Worm (Caenorhabditis elegans): ENCODE results near the gene ZK666.2.

ZK666.2 gene

DNA sequence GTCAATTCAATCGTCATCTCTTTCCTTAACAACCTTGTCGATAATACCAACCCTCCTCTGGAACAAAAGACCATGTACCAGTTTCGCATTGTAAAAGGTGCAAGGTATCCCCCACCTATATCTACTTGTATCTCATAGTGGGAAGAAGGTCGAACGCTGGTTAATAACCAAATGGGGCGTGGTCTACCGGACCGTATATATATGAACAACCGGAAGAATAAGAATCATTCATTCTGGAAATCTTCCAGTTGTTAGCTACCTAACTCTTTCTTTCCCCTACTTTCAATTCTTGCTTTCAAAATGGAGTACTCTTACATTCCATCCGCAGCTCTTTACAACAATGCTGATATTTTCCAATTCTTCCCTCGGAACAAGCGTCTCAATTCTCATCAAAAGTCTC is 10.5 kb downstream of the ZK666.2 start, which contains the start of gene ZK673.5:
Gene ZK673.5, plus strand, starts transcription at position 301 of the 400 bp plus-strand sequence.
- no peak for TF ChIP-seq unc-120 (tag; optimal IDR thresholded peaks at IDR 0.05; ENCODE audit: poor library complexity, severe bottlenecking)
- TF ChIP-seq ztf-11 (tag; optimal IDR thresholded peaks at IDR 0.05), result no peak
- TF ChIP-seq ces-1 (GFP tag; optimal IDR thresholded peaks at IDR 0.05), result no peak
- TF ChIP-seq ceh-39 (tag; optimal IDR thresholded peaks at IDR 0.05), result no peak
- no peak for TF ChIP-seq lin-13 (tag; optimal IDR thresholded peaks at IDR 0.05)
- TF ChIP-seq lsy-2 (tag; optimal IDR thresholded peaks at IDR 0.05), result no peak
- TF ChIP-seq nhr-237 (tag; optimal IDR thresholded peaks at IDR 0.05), result no peak
- TF ChIP-seq ceh-43 (GFP tag; optimal IDR thresholded peaks at IDR 0.05), result no peak
- no peak for TF ChIP-seq elt-1 (tag; optimal IDR thresholded peaks at IDR 0.05; ENCODE audit: borderline replicate concordance, insufficient read depth)

DNA sequence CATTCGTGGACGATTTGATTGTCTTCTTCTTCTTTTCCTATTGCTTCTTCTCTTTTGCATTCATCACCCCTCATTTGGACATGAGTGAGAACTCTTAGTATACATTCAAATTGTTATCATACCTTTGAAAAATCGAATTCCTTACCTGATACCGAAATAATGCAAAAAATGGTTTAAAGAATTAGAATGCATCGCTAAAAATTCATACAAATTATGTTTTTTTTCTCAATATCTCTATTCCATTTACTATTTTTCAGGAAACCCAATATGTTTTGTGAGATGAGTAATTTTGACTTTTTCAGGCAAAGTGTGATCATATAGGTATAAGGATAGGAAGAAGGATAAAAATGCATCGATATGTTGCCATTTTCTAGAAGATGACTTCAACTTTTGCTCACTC is 14.7 kb downstream of the ZK666.2 start, which contains the start of gene ZK673.11:
Gene ZK673.11, plus strand, starts transcription at position 301 of the 400 bp plus-strand sequence.
- TF ChIP-seq tbx-8 (GFP tag; optimal IDR thresholded peaks at IDR 0.05), result no peak
- TF ChIP-seq nhr-76 (tag; optimal IDR thresholded peaks at IDR 0.05), result no peak

DNA sequence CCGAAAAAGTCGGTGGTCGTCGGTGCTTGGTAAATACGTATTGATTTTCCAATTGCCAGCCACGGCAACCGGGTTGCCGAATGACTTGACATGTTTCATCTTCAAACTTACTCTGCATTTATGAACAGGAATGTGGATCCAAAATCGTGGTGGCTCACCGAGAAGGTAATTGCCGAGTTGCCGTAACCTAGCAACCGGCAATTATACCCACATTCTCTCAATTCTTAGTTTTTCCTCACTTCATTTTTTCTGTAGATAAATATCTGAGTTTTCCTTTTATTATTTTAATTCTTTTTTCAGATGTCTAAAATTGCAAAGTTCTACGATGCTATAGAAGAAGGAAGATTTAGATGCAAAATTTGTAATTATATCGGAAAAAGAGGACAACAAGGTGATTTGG is 19.1 kb downstream of the ZK666.2 start, which contains the start of gene ZK673.4:
Gene ZK673.4, plus strand, starts transcription at position 301 of the 400 bp plus-strand sequence.
- TF ChIP-seq unc-62 (GFP tag; optimal IDR thresholded peaks at IDR 0.05), result no peak

DNA sequence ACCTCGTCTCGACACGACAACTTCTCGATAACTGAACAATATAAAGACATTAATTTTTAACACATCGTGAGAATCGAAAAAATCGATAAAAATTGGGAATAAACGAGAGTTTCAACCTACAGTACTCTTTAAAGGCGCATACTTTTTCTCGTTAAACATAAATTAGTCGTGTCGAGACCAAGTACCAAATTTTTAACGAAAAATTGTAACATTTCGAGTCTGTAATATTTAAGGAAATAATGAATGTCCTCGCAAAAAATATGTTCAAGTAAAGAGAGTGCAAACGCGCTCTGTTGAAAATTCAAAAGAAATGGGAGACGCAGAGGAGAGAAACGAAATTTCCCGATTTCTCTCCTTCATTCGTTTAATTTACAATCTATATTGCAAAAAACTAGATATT is 21.4 kb downstream of the ZK666.2 start:
- peak; percentile 27 for TF ChIP-seq mep-1 (tag; optimal IDR thresholded peaks at IDR 0.05)
- no peak for TF ChIP-seq M03D4.4 (tag; optimal IDR thresholded peaks at IDR 0.05)

DNA sequence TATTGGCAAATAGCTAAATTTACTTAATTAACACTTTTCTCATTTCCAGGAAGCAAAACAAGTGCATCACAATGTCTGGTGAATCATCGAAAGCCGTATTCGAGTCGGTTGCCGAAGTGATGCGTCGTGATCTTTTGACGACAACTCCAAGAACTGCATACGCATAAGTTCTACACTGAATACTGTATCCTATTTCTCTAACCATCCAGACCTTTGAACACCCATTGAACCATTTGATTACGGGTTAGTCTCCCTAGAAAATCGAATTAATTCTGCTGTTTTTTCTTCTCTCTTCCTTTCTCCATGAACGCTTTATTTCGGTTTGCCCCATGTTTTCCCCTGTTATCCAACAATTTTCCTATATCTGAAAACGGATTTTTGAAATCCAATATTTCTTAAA is 22.0 kb downstream of the ZK666.2 start, which contains the start of gene lin-56:
Gene lin-56, plus strand, starts transcription at position 301 of the 400 bp plus-strand sequence.
- no peak for TF ChIP-seq M03D4.4 (tag; optimal IDR thresholded peaks at IDR 0.05)
- TF ChIP-seq nhr-76 (tag; optimal IDR thresholded peaks at IDR 0.05), result no peak
- TF ChIP-seq drap-1 (GFP tag; optimal IDR thresholded peaks at IDR 0.05), result no peak
- no peak for TF ChIP-seq mab-5 (tag; optimal IDR thresholded peaks at IDR 0.05)
- no peak for TF ChIP-seq nhr-12 (tag; optimal IDR thresholded peaks at IDR 0.05)
- no peak for TF ChIP-seq elt-1 (tag; optimal IDR thresholded peaks at IDR 0.05; ENCODE audit: borderline replicate concordance, insufficient read depth)
- no peak for TF ChIP-seq ham-2 (GFP tag; optimal IDR thresholded peaks at IDR 0.05)
- TF ChIP-seq snpc-4 (tag; optimal IDR thresholded peaks at IDR 0.05), result no peak
- no peak for TF ChIP-seq pha-4 (tag; optimal IDR thresholded peaks at IDR 0.05)
- TF ChIP-seq tbx-8 (GFP tag; optimal IDR thresholded peaks at IDR 0.05), result no peak
- TF ChIP-seq unc-39 (tag; optimal IDR thresholded peaks at IDR 0.05), result no peak
- TF ChIP-seq ceh-43 (GFP tag; optimal IDR thresholded peaks at IDR 0.05), result no peak
- TF ChIP-seq zip-8 (tag; optimal IDR thresholded peaks at IDR 0.05), result no peak
- no peak for TF ChIP-seq ztf-11 (tag; optimal IDR thresholded peaks at IDR 0.05)
- no peak for TF ChIP-seq lin-13 (tag; optimal IDR thresholded peaks at IDR 0.05)
- TF ChIP-seq mls-2 (tag; optimal IDR thresholded peaks at IDR 0.05), result no peak

DNA sequence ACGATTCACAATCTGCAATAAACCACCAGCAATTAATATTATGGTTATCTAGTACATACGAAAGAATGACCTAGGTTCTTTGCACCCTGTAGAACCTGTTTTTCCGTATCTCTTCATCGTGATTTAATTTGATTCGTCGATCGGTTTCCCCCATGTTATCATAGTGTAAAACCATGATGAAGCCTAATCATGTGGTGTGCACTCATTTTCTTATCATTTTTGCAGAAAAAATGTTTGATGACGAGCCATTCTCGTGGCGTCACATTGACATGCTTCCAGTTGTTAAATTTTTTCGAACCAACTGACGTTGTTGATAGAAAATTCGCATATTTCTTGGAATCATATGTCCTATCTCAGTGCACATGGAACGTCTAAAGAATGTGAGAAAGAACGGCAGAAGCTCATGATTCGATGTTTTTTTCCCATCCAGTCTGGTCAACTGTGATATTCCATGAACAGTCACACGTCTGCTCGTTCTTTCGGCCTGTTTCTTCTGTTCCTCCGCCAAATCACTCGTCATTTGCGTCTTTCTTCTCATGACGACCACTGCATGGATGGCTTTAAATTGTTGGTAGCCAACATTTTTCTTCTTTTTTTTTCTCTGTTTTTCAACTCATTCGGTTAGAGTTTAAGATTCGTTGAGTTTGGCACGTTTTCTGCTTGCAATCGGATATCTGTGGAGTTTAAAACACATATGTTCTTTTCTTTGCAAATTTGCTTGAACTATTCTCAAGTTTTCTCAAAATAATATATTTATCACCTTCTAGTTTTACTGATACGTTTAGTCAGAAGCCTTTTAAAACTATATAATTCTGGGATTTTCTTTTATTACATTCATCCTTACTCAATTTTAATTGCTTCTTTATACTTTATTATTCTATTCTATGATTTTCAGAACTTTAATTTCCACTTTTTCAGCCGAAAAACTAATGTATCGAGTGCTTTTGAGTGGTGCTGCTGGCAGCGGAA is 24.1 kb downstream of the ZK666.2 start, which contains the start of gene ZK673.2:
Gene ZK673.2, plus strand, starts transcription at position 919 of the 969 bp plus-strand sequence.
- TF ChIP-seq tbx-8 (GFP tag; optimal IDR thresholded peaks at IDR 0.05) (no peak), nhr-76 (tag; optimal IDR thresholded peaks at IDR 0.05) (no peak), sptf-1 (tag; optimal IDR thresholded peaks at IDR 0.05) (no peak), flh-1 (GFP tag; optimal IDR thresholded peaks at IDR 0.05) (no peak), lin-32 (GFP tag; optimal IDR thresholded peaks at IDR 0.05) (no peak), lin-13 (tag; optimal IDR thresholded peaks at IDR 0.05) (no peak), ceh-39 (tag; optimal IDR thresholded peaks at IDR 0.05) (no peak), nhr-12 (tag; optimal IDR thresholded peaks at IDR 0.05) (no peak), unc-39 (tag; optimal IDR thresholded peaks at IDR 0.05) (no peak), unc-120 (tag; optimal IDR thresholded peaks at IDR 0.05; ENCODE audit: poor library complexity, severe bottlenecking) (no peak), snpc-4 (tag; optimal IDR thresholded peaks at IDR 0.05) (no peak), ceh-43 (GFP tag; optimal IDR thresholded peaks at IDR 0.05) (no peak), nhr-2 (tag; optimal IDR thresholded peaks at IDR 0.05) (no peak), mab-5 (tag; optimal IDR thresholded peaks at IDR 0.05) (no peak), unc-62 (GFP tag; optimal IDR thresholded peaks at IDR 0.05) (no peak), ztf-11 (tag; optimal IDR thresholded peaks at IDR 0.05) (no peak), blmp-1 (tag; optimal IDR thresholded peaks at IDR 0.05) (no peak), mls-2 (tag; optimal IDR thresholded peaks at IDR 0.05) (no peak)

Measured in whole organism, mixed stage, embryonic.